Worm (Caenorhabditis elegans): ENCODE measurements around the gene fbxb-78.
"Not testable (repeated sequence)": the region's sequence is repeated elsewhere in the genome, so short reads cannot be mapped to it uniquely, and the experiment has no call there.

Gene fbxb-78

ce11 chrIV:4776001-4776400, 38.6 kb downstream of the fbxb-78 start, which contains the start of gene R11E3.19:
TSS of gene R11E3.19 (minus strand) at chrIV:4776101.
- TF ChIP-seq cebp-2 (GFP tag; IDR thresholded peaks at IDR 0.05) = no peak
- no peak for TF ChIP-seq rcor-1 (GFP tag; IDR thresholded peaks at IDR 0.05)
- TF ChIP-seq mcd-1 (GFP tag; IDR thresholded peaks at IDR 0.05) = no peak
- TF ChIP-seq bed-1 (GFP tag; IDR thresholded peaks at IDR 0.05) = no peak
- no peak for TF ChIP-seq ceh-91 (GFP tag; IDR thresholded peaks at IDR 0.05)
- no peak for TF ChIP-seq F55B11.4 (tag; optimal IDR thresholded peaks at IDR 0.05; ENCODE audit: borderline replicate concordance, insufficient read depth)
- TF ChIP-seq sptf-2 (GFP tag; optimal IDR thresholded peaks at IDR 0.05) = no peak
- no peak for TF ChIP-seq snpc-3.4 (tag; optimal IDR thresholded peaks at IDR 0.05)
- TF ChIP-seq madf-3 (GFP tag; IDR thresholded peaks at IDR 0.05) = no peak
- TF ChIP-seq ztf-3 (GFP tag; optimal IDR thresholded peaks at IDR 0.05) = no peak
- TF ChIP-seq nfya-2 (GFP tag; IDR thresholded peaks at IDR 0.05) = no peak
- TF ChIP-seq F57C9.4 (tag; optimal IDR thresholded peaks at IDR 0.05) = no peak
- no peak for TF ChIP-seq akir-1 (GFP tag; optimal IDR thresholded peaks at IDR 0.05)
- no peak for TF ChIP-seq ceh-58 (GFP tag; IDR thresholded peaks at IDR 0.05)
- no peak for TF ChIP-seq F39B2.1 (GFP tag; IDR thresholded peaks at IDR 0.05)
- TF ChIP-seq F33H1.4 (GFP tag; IDR thresholded peaks at IDR 0.05) = no peak
- no peak for TF ChIP-seq him-1 (tag; optimal IDR thresholded peaks at IDR 0.05)
- no peak for TF ChIP-seq F22D6.2 (tag; optimal IDR thresholded peaks at IDR 0.05)

ce11 chrIV:4776501-4776900, 39.1 kb downstream of the fbxb-78 start:
- TF ChIP-seq nfyb-1 (GFP tag; IDR thresholded peaks at IDR 0.05) = peak; percentile 76; the same call in 1 of the 2 replicates
- no peak for TF ChIP-seq ztf-28 (GFP tag; IDR thresholded peaks at IDR 0.05)

DNA sequence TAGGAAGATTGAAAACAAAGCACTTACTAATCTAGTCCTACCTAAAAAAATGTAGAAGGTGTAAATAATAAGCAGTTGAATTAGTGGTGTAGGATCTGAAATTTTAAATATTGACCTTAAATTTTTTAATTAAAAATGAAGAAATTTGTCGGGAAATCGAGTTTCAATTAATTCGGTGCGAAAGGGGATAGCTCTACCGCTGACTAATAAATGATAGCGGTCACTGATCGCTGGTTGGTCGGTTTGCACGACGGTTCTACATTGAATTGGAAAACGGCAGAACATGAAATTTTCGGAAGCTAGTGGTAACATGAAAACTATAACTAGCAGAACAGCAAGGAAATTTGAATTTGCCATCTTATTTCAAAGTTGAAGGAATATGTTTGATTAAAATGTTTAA, 42.8 kb downstream of the fbxb-78 start, which contains the start of gene set-15:
set-15 (minus strand) TSS at position 101 of the 400 bp plus-strand sequence.
- TF ChIP-seq lir-1 (GFP tag; conservative IDR thresholded peaks at IDR 0.05) = no peak
- TF ChIP-seq ZK185.1 (tag; optimal IDR thresholded peaks at IDR 0.05; ENCODE audit: poor library complexity, severe bottlenecking) = no peak
- TF ChIP-seq hlh-12 (tag; optimal IDR thresholded peaks at IDR 0.05) = no peak
- TF ChIP-seq Y56A3A.18 (GFP tag; IDR thresholded peaks at IDR 0.05) = no peak
- no peak for TF ChIP-seq chd-7 (tag; optimal IDR thresholded peaks at IDR 0.05)
- TF ChIP-seq die-1 (tag; optimal IDR thresholded peaks at IDR 0.05) = no peak
- TF ChIP-seq lin-40 (tag; optimal IDR thresholded peaks at IDR 0.05) = no peak
- no peak for TF ChIP-seq ztf-18 (tag; optimal IDR thresholded peaks at IDR 0.05)
- TF ChIP-seq lin-35 (GFP tag; optimal IDR thresholded peaks at IDR 0.05) = no peak

ce11 chrIV:4781123-4781522, 43.8 kb downstream of the fbxb-78 start:
- no peak for TF ChIP-seq rcor-1 (GFP tag; IDR thresholded peaks at IDR 0.05)
- peak; percentile 67 for TF ChIP-seq hmg-1.2 (GFP tag; IDR thresholded peaks at IDR 0.05)

ce11 chrIV:4784687-4785086, 47.3 kb downstream of the fbxb-78 start:
- TF ChIP-seq egrh-3 (GFP tag; IDR thresholded peaks at IDR 0.05) (peak; percentile 58; the same call in 1 of the 2 replicates), hmg-1.2 (GFP tag; IDR thresholded peaks at IDR 0.05) (peak; percentile 34; the same call in 1 of the 2 replicates), snpc-4 (tag; optimal IDR thresholded peaks at IDR 0.05) (peak in 1 of 4 experiments; percentile 52), tbp1 (GFP tag; optimal IDR thresholded peaks at IDR 0.05) (peak; percentile 5)
- not testable (repeated sequence) for TF ChIP-seq snpc-4 (GFP tag; optimal IDR thresholded peaks at IDR 0.05)

Measured in whole organism, young adult.